Worm (Caenorhabditis elegans) whole organism, L1 larva: ENCODE results near the gene T26E4.3.
"Not testable (repeated sequence)": the region's sequence is repeated elsewhere in the genome, so short reads cannot be mapped to it uniquely, and the experiment has no call there.

Source experiments
- C34B4.2 ChIP-seq: sonication (generic microtip); optimal IDR thresholded peaks from 2 replicates; lab custom pipeline; 2017; ENCODE audit warnings: mild to moderate bottlenecking, missing genetic modification characterization, missing compliant biosample characterization
- aha-1 ChIP-seq: fragments of 150-350 bp; optimal IDR thresholded peaks from 2 replicates; lab custom pipeline; 2014; ENCODE audit warnings: missing biosample characterization, missing genetic modification characterization
- alr-1 ChIP-seq: fragments of 200-800 bp; sonication (Bioruptor generic); optimal IDR thresholded peaks from 2 replicates; lab custom pipeline; 2018; ENCODE audit warnings: borderline replicate concordance, mild to moderate bottlenecking, missing genetic modification characterization, missing compliant biosample characterization
- aly-2 ChIP-seq: fragments of 150-350 bp; optimal IDR thresholded peaks from 2 replicates; lab custom pipeline; 2014; ENCODE audit warnings: missing biosample characterization, missing genetic modification characterization
- blmp-1 ChIP-seq: fragments of 150-350 bp; optimal IDR thresholded peaks from 2 replicates; lab custom pipeline; 2014; ENCODE audit warnings: missing biosample characterization, missing genetic modification characterization
- ceh-63 ChIP-seq: fragments of 200-800 bp; sonication (Bioruptor generic); optimal IDR thresholded peaks from 2 replicates; lab custom pipeline; 2018; ENCODE audit warnings: mild to moderate bottlenecking, missing genetic modification characterization, missing compliant biosample characterization
- ceh-88 ChIP-seq: fragments of 200-800 bp; sonication (Bioruptor generic); IDR thresholded peaks from 2 replicates; pipeline ENCODE4 v1.3.6; 2022; ENCODE audit warnings: missing genetic modification characterization, missing compliant biosample characterization
- dpl-1 ChIP-seq, 3 experiments: fragments of 150-350 bp in 2 of 3; sonication (generic microtip) in 1 of 3; optimal IDR thresholded peaks; 2 replicates each; lab custom pipeline; 2014 to 2017; ENCODE audit warnings: missing biosample characterization in 3 of 3, missing genetic modification characterization in 3 of 3, missing genetic modification reagents in 3 of 3
- efl-1 ChIP-seq, 4 experiments: fragments of 150-350 bp; optimal IDR thresholded peaks in 3 of 4; peaks in 1 of 4; 1 replicate in 1 of 4; 2 replicates in 3 of 4; lab custom pipeline; 2014; ENCODE audit warnings: missing biosample characterization in 2 of 4, missing genetic modification characterization in 2 of 4, missing genetic modification reagents in 2 of 4
- efl-3 ChIP-seq: fragments of 200-800 bp; sonication (Bioruptor generic); optimal IDR thresholded peaks from 2 replicates; lab custom pipeline; 2018; ENCODE audit warnings: mild to moderate bottlenecking, missing genetic modification characterization, missing compliant biosample characterization
- egl-13 ChIP-seq: sonication (generic microtip); optimal IDR thresholded peaks from 2 replicates; lab custom pipeline; 2016; ENCODE audit warnings: missing genotype, missing genetic modification reagents, missing genetic modification characterization, missing compliant biosample characterization
- egl-27 ChIP-seq, 2 experiments: fragments of 150-350 bp in 1 of 2; sonication (generic microtip); optimal IDR thresholded peaks; 3 replicates each; lab custom pipeline; 2017 to 2018; ENCODE audit warnings: missing biosample characterization in 2 of 2, missing genetic modification characterization in 2 of 2, missing genetic modification reagents in 2 of 2
- fkh-8 ChIP-seq: sonication (generic microtip); optimal IDR thresholded peaks from 2 replicates; lab custom pipeline; 2016; ENCODE audit warnings: mild to moderate bottlenecking, missing genetic modification characterization, missing compliant biosample characterization
- fos-1 ChIP-seq: fragments of 150-350 bp; optimal IDR thresholded peaks from 2 replicates; lab custom pipeline; 2014; ENCODE audit warnings: missing biosample characterization, missing genetic modification characterization
- grh-1 ChIP-seq: fragments of 200-800 bp; sonication (Bioruptor generic); IDR thresholded peaks from 2 replicates; pipeline ENCODE4 v1.3.6; 2022; ENCODE audit warnings: missing genetic modification reagents, missing genetic modification characterization, missing compliant biosample characterization
- isw-1 ChIP-seq: fragments of 200-800 bp; sonication (Bioruptor generic); IDR thresholded peaks from 2 replicates; pipeline ENCODE4 v1.3.6; 2022; ENCODE audit warnings: missing genetic modification characterization, missing compliant biosample characterization
- jun-1 ChIP-seq: fragments of 150-350 bp; optimal IDR thresholded peaks from 2 replicates; lab custom pipeline; 2014; ENCODE audit warnings: missing biosample characterization, missing genetic modification reagents, missing genetic modification characterization
- lin-14 ChIP-seq: fragments of 200-800 bp; sonication (Bioruptor generic); optimal IDR thresholded peaks from 2 replicates; lab custom pipeline; 2018; ENCODE audit warnings: mild to moderate bottlenecking, missing genetic modification characterization, moderate library complexity, missing compliant biosample characterization
- mdl-1 ChIP-seq, 2 experiments: fragments of 150-350 bp; optimal IDR thresholded peaks; 2 replicates each; lab custom pipeline; 2014 to 2017; ENCODE audit warnings: missing biosample characterization in 2 of 2, missing genetic modification characterization in 2 of 2, inconsistent platforms in 1 of 2
- nhr-19 ChIP-seq: fragments of 200-800 bp; sonication (Bioruptor generic); conservative IDR thresholded peaks from 2 replicates; pipeline ENCODE4 v1.3.6; 2022; ENCODE audit warnings: missing genetic modification characterization, missing compliant biosample characterization
- nhr-20 ChIP-seq: sonication (generic microtip); optimal IDR thresholded peaks from 2 replicates; lab custom pipeline; 2016; ENCODE audit warnings: mild to moderate bottlenecking, missing genetic modification characterization, missing compliant biosample characterization
- nhr-71 ChIP-seq: sonication (generic microtip); optimal IDR thresholded peaks from 2 replicates; lab custom pipeline; 2016; ENCODE audit warnings: mild to moderate bottlenecking, missing genetic modification characterization, moderate library complexity, missing compliant biosample characterization
- nhr-76 ChIP-seq: sonication (generic microtip); optimal IDR thresholded peaks from 2 replicates; lab custom pipeline; 2017; ENCODE audit warnings: missing biosample characterization, missing genetic modification characterization
- nhr-85 ChIP-seq: sonication (generic microtip); peaks from one replicate; lab custom pipeline; 2016; ENCODE audit warnings: missing genetic modification characterization, inconsistent platforms, missing compliant biosample characterization
- nhr-90 ChIP-seq: sonication (generic microtip); optimal IDR thresholded peaks from 2 replicates; lab custom pipeline; 2016; ENCODE audit warnings: mild to moderate bottlenecking, missing genetic modification characterization, missing compliant biosample characterization; ENCODE audit not compliant: poor library complexity
- pag-3 ChIP-seq: sonication (generic microtip); optimal IDR thresholded peaks from 2 replicates; lab custom pipeline; 2017; ENCODE audit warnings: missing genetic modification characterization, mild to moderate bottlenecking, missing compliant biosample characterization, antibody characterized with exemption, borderline replicate concordance; ENCODE audit not compliant: insufficient read depth
- pax-3 ChIP-seq: fragments of 200-800 bp; sonication (Bioruptor generic); optimal IDR thresholded peaks from 2 replicates; lab custom pipeline; 2018; ENCODE audit warnings: mild to moderate bottlenecking, missing genetic modification characterization, moderate library complexity, missing compliant biosample characterization
- pqm-1 ChIP-seq: sonication (generic microtip); optimal IDR thresholded peaks from 3 replicates; lab custom pipeline; 2017; ENCODE audit warnings: missing biosample characterization, missing genetic modification characterization
- rnt-1 ChIP-seq: sonication (generic microtip); optimal IDR thresholded peaks from 2 replicates; lab custom pipeline; 2016; ENCODE audit warnings: mild to moderate bottlenecking, missing genetic modification characterization, moderate library complexity, missing compliant biosample characterization
- snpc-4 ChIP-seq: fragments of 150-350 bp; optimal IDR thresholded peaks from 2 replicates; lab custom pipeline; 2014; ENCODE audit warnings: missing biosample characterization, missing genetic modification characterization
- snu-23 ChIP-seq: sonication (generic microtip); optimal IDR thresholded peaks from 2 replicates; lab custom pipeline; 2016; ENCODE audit warnings: missing genetic modification characterization, missing compliant biosample characterization
- tlp-1 ChIP-seq: fragments of 150-350 bp; optimal IDR thresholded peaks from 2 replicates; lab custom pipeline; 2014; ENCODE audit warnings: missing biosample characterization, missing genetic modification characterization
- unc-130 ChIP-seq: fragments of 150-350 bp; optimal IDR thresholded peaks from 2 replicates; lab custom pipeline; 2017; ENCODE audit warnings: missing biosample characterization, missing genetic modification characterization, inconsistent platforms
- unc-30 ChIP-seq: sonication (generic microtip); optimal IDR thresholded peaks from 2 replicates; lab custom pipeline; 2017; ENCODE audit warnings: missing biosample characterization, missing genetic modification characterization
- zag-1 ChIP-seq: fragments of 150-350 bp; optimal IDR thresholded peaks from 2 replicates; lab custom pipeline; 2014; ENCODE audit warnings: missing biosample characterization, missing genetic modification characterization
- zip-4 ChIP-seq: fragments of 200-800 bp; sonication (Bioruptor generic); optimal IDR thresholded peaks from 2 replicates; lab custom pipeline; 2018; ENCODE audit warnings: mild to moderate bottlenecking, missing genetic modification characterization, moderate library complexity, missing compliant biosample characterization
- ztf-4 ChIP-seq: fragments of 150-350 bp; optimal IDR thresholded peaks from 2 replicates; lab custom pipeline; 2014; ENCODE audit warnings: missing biosample characterization, missing genetic modification characterization

The T26E4.3 gene

DNA sequence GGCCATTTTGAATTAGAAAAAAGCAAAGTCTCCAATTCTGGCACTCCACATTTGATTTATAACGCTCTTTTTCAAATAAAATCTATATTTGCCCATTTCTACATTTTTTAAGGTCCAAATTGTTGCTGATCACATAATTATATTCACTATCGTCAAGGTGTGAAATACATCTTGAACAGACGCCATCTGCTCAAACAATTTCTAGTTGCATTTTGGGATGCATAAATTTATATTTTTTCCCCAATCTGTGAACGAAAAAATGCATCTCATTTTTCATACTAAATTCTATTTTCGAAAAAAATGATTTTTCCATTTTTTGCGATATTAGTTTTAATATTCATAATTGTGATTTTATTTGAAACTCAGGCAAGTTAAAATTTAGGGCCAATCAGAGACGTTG lies 10.7 kb downstream of the T26E4.3 start, which contains the start of gene T26E4.7:
T26E4.7 (plus strand) TSS at position 301 of the 400 bp plus-strand sequence.
- TF ChIP-seq egl-13 (tag; lab: Kevin White, UChicago) (no peak), nhr-90 (tag; lab: Kevin White, UChicago) (no peak), grh-1 (GFP tag; lab: Robert Waterston, UW) (no peak), egl-27 (tag; optimal IDR thresholded peaks at IDR 0.05; lab: Kevin White, UChicago) (no peak), lin-14 (no peak), nhr-20 (tag; lab: Kevin White, UChicago) (no peak), tlp-1 (tag; lab: Kevin White, UChicago) (no peak), ceh-63 (no peak), zip-4 (GFP tag; lab: Kevin White, UChicago) (no peak), unc-30 (tag; lab: Kevin White, UChicago) (no peak), fkh-8 (tag; lab: Kevin White, UChicago) (no peak), unc-130 (tag; lab: Kevin White, UChicago) (no peak), nhr-85 (tag; lab: Kevin White, UChicago) (no peak)
- TF ChIP-seq, all 84 proteins: peak for 0

DNA sequence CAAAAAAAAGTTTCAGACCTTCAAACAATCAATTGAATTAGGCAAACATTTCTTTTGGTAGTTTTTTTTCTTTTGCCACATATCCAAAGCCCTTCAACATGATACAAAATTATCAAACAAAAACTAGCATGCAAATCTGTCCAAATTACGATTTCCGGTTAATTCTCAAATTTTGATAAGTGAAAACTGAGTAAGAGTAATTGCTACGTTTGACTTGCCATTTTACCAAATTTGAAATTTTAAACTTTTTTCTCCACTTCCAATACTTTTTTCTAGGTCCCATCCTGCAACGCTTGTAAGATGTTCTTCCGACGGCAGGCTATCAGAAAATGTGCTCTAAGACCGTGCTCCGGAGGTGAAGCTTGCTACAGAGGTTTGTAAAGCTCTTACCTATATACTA lies 13.5 kb downstream of the T26E4.3 start, which contains the start of gene nhr-223:
nhr-223 (plus strand) TSS at position 301 of the 400 bp plus-strand sequence.
- no peak for TF ChIP-seq dpl-1 (GFP tag; optimal IDR thresholded peaks at IDR 0.05; lab: Kevin White, UChicago)
- no peak for TF ChIP-seq aly-2 (tag; lab: Kevin White, UChicago)
- no peak for TF ChIP-seq efl-3 (GFP tag; lab: Kevin White, UChicago)
- no peak for TF ChIP-seq fos-1
- no peak for TF ChIP-seq pqm-1 (tag; lab: Kevin White, UChicago)
- TF ChIP-seq snu-23 (GFP tag; lab: Kevin White, UChicago): no peak
- no peak for TF ChIP-seq ztf-4 (tag; lab: Kevin White, UChicago)
- no peak for TF ChIP-seq ceh-88 (GFP tag; lab: Robert Waterston, UW)

DNA sequence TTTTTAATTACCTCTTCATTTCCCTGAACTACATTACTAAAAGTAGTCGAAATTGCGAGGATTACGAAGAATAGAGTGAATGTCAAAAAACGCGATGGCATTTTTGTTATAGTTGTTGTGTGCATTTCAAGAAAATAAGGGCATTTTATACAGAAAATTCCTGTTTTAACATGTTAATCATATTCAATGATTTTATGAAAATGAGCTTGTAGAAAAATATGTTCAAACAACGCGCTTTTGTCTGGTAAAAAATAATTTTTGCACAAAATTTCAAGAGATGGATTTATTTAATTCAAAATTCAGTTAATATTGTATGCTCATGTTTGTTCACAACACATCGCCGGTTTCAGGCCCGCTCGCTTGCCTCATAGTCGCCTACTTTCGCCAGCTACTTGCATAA lies 15.5 kb downstream of the T26E4.3 start, which contains the start of gene T26E4.10:
T26E4.10 (minus strand) TSS at position 101 of the 400 bp plus-strand sequence.
- no peak for TF ChIP-seq nhr-76 (tag; lab: Kevin White, UChicago)
- no peak for TF ChIP-seq alr-1 (tag; lab: Kevin White, UChicago)
- TF ChIP-seq lin-14: no peak
- TF ChIP-seq ceh-63: no peak
- no peak for TF ChIP-seq efl-1 (optimal IDR thresholded peaks at IDR 0.05; lab: Kevin White, UChicago)
- TF ChIP-seq efl-1 (GFP tag; optimal IDR thresholded peaks at IDR 0.05 in 1 of 2; lab: Kevin White, UChicago): no peak
- TF ChIP-seq unc-30 (tag; lab: Kevin White, UChicago): no peak
- no peak for TF ChIP-seq mdl-1 (tag; optimal IDR thresholded peaks at IDR 0.05; lab: Kevin White, UChicago)
- no peak for TF ChIP-seq pag-3
- no peak for TF ChIP-seq jun-1 (tag; lab: Kevin White, UChicago)
- TF ChIP-seq blmp-1 (tag; lab: Kevin White, UChicago): no peak
- no peak for TF ChIP-seq nhr-19 (GFP tag; lab: Robert Waterston, UW)
- no peak for TF ChIP-seq snpc-4 (tag; lab: Kevin White, UChicago)
- TF ChIP-seq C34B4.2 (tag; lab: Kevin White, UChicago): no peak
- TF ChIP-seq isw-1 (GFP tag; lab: Robert Waterston, UW): no peak
- TF ChIP-seq nhr-71: no peak
- TF ChIP-seq aha-1: no peak

DNA sequence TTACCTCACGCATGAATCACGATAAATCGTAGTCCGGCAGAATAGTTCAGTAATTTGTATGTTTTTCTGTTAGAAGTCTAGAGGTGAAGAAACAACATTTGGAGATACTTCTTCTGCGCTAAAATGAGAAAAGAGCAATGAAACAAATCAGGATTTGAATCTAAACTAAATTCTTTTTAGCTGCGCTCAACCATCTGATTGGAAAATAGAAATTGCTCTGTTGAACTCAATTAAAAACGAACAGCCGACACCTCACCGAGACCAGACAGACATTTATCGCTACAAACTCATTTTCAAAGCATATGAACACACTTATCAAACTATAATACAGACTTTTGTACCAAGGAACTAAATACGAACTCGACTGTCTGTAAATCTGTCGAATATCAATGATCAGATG lies 20.0 kb downstream of the T26E4.3 start, which contains the start of gene T26E4.9:
T26E4.9 (minus strand) TSS at position 101 of the 400 bp plus-strand sequence.
- TF ChIP-seq zag-1; rnt-1 (tag; lab: Kevin White, UChicago); pax-3 (tag; lab: Kevin White, UChicago): not testable (repeated sequence)
